Fruit fly (Drosophila melanogaster) S2 (cell line): ENCODE results near the gene IM33.

Experiments
- CG8478 ChIP-seq: fragments of >200 bp; optimal IDR thresholded peaks from 2 replicates; lab custom pipeline; 2018
- CTCF ChIP-seq, 2 experiments: fragments of >200 bp; optimal IDR thresholded peaks; 2 replicates each; lab custom pipeline; 2018

DNA sequence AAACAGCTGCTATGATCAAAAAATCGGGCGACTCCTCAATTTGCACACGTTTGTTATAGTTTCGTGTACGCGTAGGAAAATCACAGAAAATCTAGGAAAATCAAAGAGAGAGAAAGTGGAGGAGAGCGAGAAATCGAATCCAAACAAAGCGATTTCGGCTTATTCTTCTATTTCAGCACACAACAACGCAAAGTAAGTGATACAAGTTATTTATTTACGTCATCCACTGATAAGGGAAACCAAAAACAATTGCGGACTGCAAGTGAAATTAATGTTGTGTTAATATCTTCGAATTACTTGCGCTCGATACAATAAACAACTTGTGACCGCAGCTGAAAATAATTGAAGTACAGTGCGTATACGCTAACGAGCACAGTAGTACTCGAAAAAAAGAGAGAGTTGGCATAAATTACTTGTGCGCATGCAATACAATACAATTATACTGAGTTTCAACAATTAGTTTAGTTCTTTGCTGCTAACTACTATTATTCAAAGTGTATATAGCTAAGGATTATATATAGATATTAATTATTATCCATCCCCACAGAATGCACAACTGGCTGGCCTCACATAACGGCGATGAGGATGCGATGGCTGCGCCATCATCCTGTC lies 17.2 kb upstream of the IM33 start:
- TF ChIP-seq CTCF (optimal IDR thresholded peaks at IDR 0.05; lab: Kevin White, UChicago) (no peak), CG8478 (lab: Kevin White, UChicago) (no peak)
